Worm (Caenorhabditis elegans): ENCODE results near the gene jhdm-1.

ce11 chrIII:6498176-6498575, 43.9 kb downstream of the jhdm-1 start, which contains the start of gene sdz-15:
- TF ChIP-seq elt-1 (tag; optimal IDR thresholded peaks at IDR 0.05; ENCODE audit: borderline replicate concordance, insufficient read depth) (no peak), snpc-4 (tag; optimal IDR thresholded peaks at IDR 0.05) (no peak), nhr-12 (tag; optimal IDR thresholded peaks at IDR 0.05) (no peak), cnd-1 (tag; optimal IDR thresholded peaks at IDR 0.05) (no peak), ces-1 (GFP tag; optimal IDR thresholded peaks at IDR 0.05) (no peak), ceh-83 (GFP tag; optimal IDR thresholded peaks at IDR 0.05) (no peak), nhr-237 (tag; optimal IDR thresholded peaks at IDR 0.05) (no peak), elt-3 (tag; optimal IDR thresholded peaks at IDR 0.05) (no peak), nhr-28 (tag; optimal IDR thresholded peaks at IDR 0.05) (no peak), nhr-76 (tag; optimal IDR thresholded peaks at IDR 0.05) (no peak), unc-39 (tag; optimal IDR thresholded peaks at IDR 0.05) (no peak), pha-4 (tag; optimal IDR thresholded peaks at IDR 0.05) (no peak), tbx-8 (GFP tag; optimal IDR thresholded peaks at IDR 0.05) (no peak)

All from whole organism, mixed stage, embryonic.